Worm (Caenorhabditis elegans): ENCODE measurements around the gene Y56A3A.22.

- no peak for TF ChIP-seq ztf-11 (tag; optimal IDR thresholded peaks at IDR 0.05)
- no peak for TF ChIP-seq unc-62 (GFP tag; optimal IDR thresholded peaks at IDR 0.05)
- no peak for TF ChIP-seq nhr-77 (tag; optimal IDR thresholded peaks at IDR 0.05)
- TF ChIP-seq gmeb-1 (tag; optimal IDR thresholded peaks at IDR 0.05): no peak
- TF ChIP-seq zag-1 (tag; optimal IDR thresholded peaks at IDR 0.05): no peak
Observed at ce11 chrIII:11908660-11909059, 12.8 kb upstream of the Y56A3A.22 start, which contains the start of gene fbxb-24.

Data from whole organism, L2 larva.